Worm (Caenorhabditis elegans) whole organism, L2 larva: ENCODE data around the gene ify-1.

Experiments used
- C34F6.9 ChIP-seq: fragments of 150-350 bp; optimal IDR thresholded peaks from 2 replicates; lab custom pipeline; 2014; ENCODE audit warnings: missing biosample characterization, missing genetic modification characterization
- F13H6.1 ChIP-seq: sonication (generic microtip); optimal IDR thresholded peaks from 2 replicates; lab custom pipeline; 2016; ENCODE audit warnings: missing genetic modification characterization, missing compliant biosample characterization
- R02D3.7 ChIP-seq: fragments of 150-350 bp; optimal IDR thresholded peaks from 2 replicates; lab custom pipeline; 2014; ENCODE audit warnings: missing biosample characterization, missing genetic modification characterization
- Y55F3AM.14 ChIP-seq: fragments of 200-800 bp; sonication (Bioruptor generic); optimal IDR thresholded peaks from 2 replicates; lab custom pipeline; 2018; ENCODE audit warnings: mild to moderate bottlenecking, missing genetic modification characterization, missing compliant biosample characterization
- ZK546.5 ChIP-seq: sonication (generic microtip); optimal IDR thresholded peaks from 2 replicates; lab custom pipeline; 2017; ENCODE audit warnings: missing biosample characterization, missing genetic modification characterization
- alr-1 ChIP-seq: fragments of 150-350 bp; optimal IDR thresholded peaks from 2 replicates; lab custom pipeline; 2014; ENCODE audit warnings: missing biosample characterization, missing genetic modification characterization
- aly-2 ChIP-seq: fragments of 150-350 bp; optimal IDR thresholded peaks from 2 replicates; lab custom pipeline; 2014; ENCODE audit warnings: missing biosample characterization, missing genetic modification characterization
- ama-1 ChIP-seq: fragments of 150-350 bp; optimal IDR thresholded peaks from 2 replicates; lab custom pipeline; 2018; ENCODE audit warnings: inconsistent platforms
- blmp-1 ChIP-seq: sonication (generic microtip); optimal IDR thresholded peaks from 2 replicates; lab custom pipeline; 2017; ENCODE audit warnings: missing genetic modification characterization, mild to moderate bottlenecking, missing compliant biosample characterization, antibody characterized with exemption, moderate library complexity; ENCODE audit not compliant: insufficient read depth
- ceh-16 ChIP-seq: fragments of 150-350 bp; optimal IDR thresholded peaks from 2 replicates; lab custom pipeline; 2014; ENCODE audit warnings: missing biosample characterization, missing genetic modification characterization
- ceh-82 ChIP-seq: fragments of 150-350 bp; optimal IDR thresholded peaks from 2 replicates; lab custom pipeline; 2014; ENCODE audit warnings: missing biosample characterization, missing genetic modification characterization
- crh-2 ChIP-seq: sonication (generic microtip); optimal IDR thresholded peaks from 2 replicates; lab custom pipeline; 2017; ENCODE audit warnings: missing biosample characterization, missing genetic modification characterization
- dmd-4 ChIP-seq: sonication (generic microtip); optimal IDR thresholded peaks from 2 replicates; lab custom pipeline; 2017; ENCODE audit warnings: missing biosample characterization, missing genetic modification characterization
- egl-27 ChIP-seq: sonication (generic microtip); optimal IDR thresholded peaks from 3 replicates; lab custom pipeline; 2017; ENCODE audit warnings: missing biosample characterization, missing genetic modification reagents, missing genetic modification characterization
- elt-1 ChIP-seq: fragments of 150-350 bp; optimal IDR thresholded peaks from 2 replicates; lab custom pipeline; 2014; ENCODE audit warnings: missing biosample characterization, missing genetic modification characterization
- elt-3 ChIP-seq: sonication (generic microtip); optimal IDR thresholded peaks from 2 replicates; lab custom pipeline; 2017; ENCODE audit warnings: missing biosample characterization, missing genetic modification characterization
- fos-1 ChIP-seq: fragments of 150-350 bp; optimal IDR thresholded peaks from 2 replicates; lab custom pipeline; 2014; ENCODE audit warnings: missing biosample characterization, missing genetic modification characterization
- gmeb-1 ChIP-seq: fragments of 150-350 bp; optimal IDR thresholded peaks from 2 replicates; lab custom pipeline; 2014; ENCODE audit warnings: missing biosample characterization, missing genetic modification characterization
- lin-11 ChIP-seq: fragments of 150-350 bp; sonication (generic microtip); optimal IDR thresholded peaks from 2 replicates; lab custom pipeline; 2014; ENCODE audit warnings: missing biosample characterization, missing genetic modification characterization, inconsistent platforms, mixed read lengths
- lin-13 ChIP-seq: fragments of 150-350 bp; optimal IDR thresholded peaks from 2 replicates; lab custom pipeline; 2014; ENCODE audit warnings: missing biosample characterization, missing genetic modification reagents, missing genetic modification characterization
- lin-39 ChIP-seq: fragments of 150-350 bp; optimal IDR thresholded peaks from 2 replicates; lab custom pipeline; 2014; ENCODE audit warnings: missing biosample characterization, missing genetic modification reagents, missing genetic modification characterization
- lsy-2 ChIP-seq, 2 experiments: fragments of 150-350 bp in 1 of 2; sonication (generic microtip) in 1 of 2; optimal IDR thresholded peaks; 2 replicates each; lab custom pipeline; 2014 to 2017; ENCODE audit warnings: missing biosample characterization in 2 of 2, missing genetic modification characterization in 2 of 2
- mab-5 ChIP-seq: fragments of 150-350 bp; optimal IDR thresholded peaks from 2 replicates; lab custom pipeline; 2014; ENCODE audit warnings: missing biosample characterization, missing genetic modification characterization
- mbf-1 ChIP-seq: sonication (generic microtip); optimal IDR thresholded peaks from 2 replicates; lab custom pipeline; 2017; ENCODE audit warnings: missing biosample characterization, missing genetic modification characterization
- mdl-1 ChIP-seq, 2 experiments: fragments of 150-350 bp in 1 of 2; sonication (generic microtip) in 1 of 2; optimal IDR thresholded peaks; 2 replicates each; lab custom pipeline; 2017; ENCODE audit warnings: missing biosample characterization in 2 of 2, missing genetic modification characterization in 2 of 2
- nhr-10 ChIP-seq: sonication (generic microtip); optimal IDR thresholded peaks from 2 replicates; lab custom pipeline; 2017; ENCODE audit warnings: missing biosample characterization, missing genetic modification characterization
- nhr-11 ChIP-seq: fragments of 150-350 bp; optimal IDR thresholded peaks from 2 replicates; lab custom pipeline; 2014; ENCODE audit warnings: missing biosample characterization, missing genetic modification characterization
- nhr-12 ChIP-seq: fragments of 150-350 bp; optimal IDR thresholded peaks from 2 replicates; lab custom pipeline; 2014; ENCODE audit warnings: missing biosample characterization, missing genetic modification characterization
- nhr-129 ChIP-seq: fragments of 150-350 bp; optimal IDR thresholded peaks from 2 replicates; lab custom pipeline; 2014; ENCODE audit warnings: missing biosample characterization, missing genetic modification characterization
- nhr-21 ChIP-seq: fragments of 150-350 bp; optimal IDR thresholded peaks from 2 replicates; lab custom pipeline; 2014; ENCODE audit warnings: missing biosample characterization, missing genetic modification characterization
- nhr-23 ChIP-seq: fragments of 150-350 bp; optimal IDR thresholded peaks from 2 replicates; lab custom pipeline; 2014; ENCODE audit warnings: missing biosample characterization, missing genetic modification reagents, missing genetic modification characterization
- nhr-237 ChIP-seq: fragments of 150-350 bp; optimal IDR thresholded peaks from 2 replicates; lab custom pipeline; 2014; ENCODE audit warnings: missing biosample characterization, missing genetic modification characterization
- nhr-25 ChIP-seq: fragments of 150-350 bp; sonication (generic microtip); optimal IDR thresholded peaks from 3 replicates; lab custom pipeline; 2014; ENCODE audit warnings: missing biosample characterization, missing genetic modification characterization
- nhr-6 ChIP-seq: fragments of 150-350 bp; optimal IDR thresholded peaks from 2 replicates; lab custom pipeline; 2014; ENCODE audit warnings: missing biosample characterization, missing genetic modification characterization
- nhr-77 ChIP-seq: fragments of 150-350 bp; optimal IDR thresholded peaks from 2 replicates; lab custom pipeline; 2014; ENCODE audit warnings: missing biosample characterization, missing genetic modification characterization
- peb-1 ChIP-seq: fragments of 150-350 bp; optimal IDR thresholded peaks from 2 replicates; lab custom pipeline; 2014; ENCODE audit warnings: missing biosample characterization, missing genetic modification characterization
- sem-4 ChIP-seq: fragments of 150-350 bp; optimal IDR thresholded peaks from 2 replicates; lab custom pipeline; 2014; ENCODE audit warnings: missing biosample characterization, missing genetic modification reagents, missing genetic modification characterization
- skn-1 ChIP-seq: sonication (generic microtip); optimal IDR thresholded peaks from 2 replicates; lab custom pipeline; 2017; ENCODE audit warnings: missing biosample characterization, missing genetic modification characterization
- sma-3 ChIP-seq: sonication (generic microtip); optimal IDR thresholded peaks from 2 replicates; lab custom pipeline; 2016; ENCODE audit warnings: missing genetic modification reagents, missing genetic modification characterization, missing compliant biosample characterization
- sma-9 ChIP-seq, 2 experiments: fragments of 150-350 bp in 1 of 2; sonication (generic microtip) in 1 of 2; optimal IDR thresholded peaks; 2 replicates each; lab custom pipeline; 2014 to 2016; ENCODE audit warnings: missing genetic modification characterization in 2 of 2, mild to moderate bottlenecking in 1 of 2, missing biosample characterization in 1 of 2, missing compliant biosample characterization in 1 of 2, missing genetic modification reagents in 1 of 2, moderate library complexity in 1 of 2
- snpc-4 ChIP-seq: fragments of 150-350 bp; optimal IDR thresholded peaks from 2 replicates; lab custom pipeline; 2014; ENCODE audit warnings: missing biosample characterization, missing genetic modification characterization
- unc-39 ChIP-seq: fragments of 150-350 bp; optimal IDR thresholded peaks from 2 replicates; lab custom pipeline; 2014; ENCODE audit warnings: missing biosample characterization, missing genetic modification characterization
- unc-55 ChIP-seq: fragments of 150-350 bp; sonication (generic microtip); optimal IDR thresholded peaks from 3 replicates; lab custom pipeline; 2014; ENCODE audit warnings: missing biosample characterization, missing genetic modification reagents, missing genetic modification characterization
- unc-62 ChIP-seq: fragments of 150-350 bp; optimal IDR thresholded peaks from 2 replicates; lab custom pipeline; 2014; ENCODE audit warnings: missing biosample characterization, missing genetic modification reagents, missing genetic modification characterization
- zag-1 ChIP-seq: fragments of 150-350 bp; optimal IDR thresholded peaks from 2 replicates; lab custom pipeline; 2014; ENCODE audit warnings: missing biosample characterization, missing genetic modification characterization
- ztf-1 ChIP-seq: fragments of 200-800 bp; sonication (Bioruptor generic); conservative IDR thresholded peaks from 2 replicates; pipeline ENCODE4 v1.3.6; 2022; ENCODE audit warnings: missing genetic modification characterization, missing compliant biosample characterization
- ztf-11 ChIP-seq: sonication (generic microtip); optimal IDR thresholded peaks from 2 replicates; lab custom pipeline; 2017; ENCODE audit warnings: missing biosample characterization, missing genetic modification characterization
- ztf-4 ChIP-seq: fragments of 150-350 bp; optimal IDR thresholded peaks from 2 replicates; lab custom pipeline; 2014; ENCODE audit warnings: missing biosample characterization, missing genetic modification characterization

Gene ify-1

DNA sequence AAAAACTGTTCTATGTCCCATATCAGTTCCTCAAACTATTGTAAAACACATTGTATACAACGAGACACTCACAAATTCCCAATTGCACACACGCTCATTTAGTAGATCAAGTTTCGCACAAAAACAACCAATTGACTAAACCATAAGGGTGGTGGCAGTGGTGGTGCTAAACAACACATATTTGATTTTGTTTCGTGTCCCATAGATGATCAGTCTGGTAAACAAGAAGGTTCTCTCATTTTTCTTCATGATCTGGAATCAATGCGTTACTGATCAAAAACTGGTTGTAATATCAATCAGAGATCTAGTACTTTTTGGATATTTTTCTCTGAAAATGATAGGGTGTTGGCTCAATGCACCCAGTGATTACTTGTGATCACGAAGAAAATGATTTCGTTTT lies 36.4 kb downstream of the ify-1 start:
- TF ChIP-seq ceh-82: no peak
- TF ChIP-seq peb-1: no peak
- no peak for TF ChIP-seq nhr-237 (tag; lab: Kevin White, UChicago)
- no peak for TF ChIP-seq nhr-11 (tag; lab: Kevin White, UChicago)
- TF ChIP-seq crh-2 (tag; lab: Kevin White, UChicago): no peak
- no peak for TF ChIP-seq zag-1 (tag; lab: Kevin White, UChicago)
- no peak for TF ChIP-seq R02D3.7 (tag; lab: Kevin White, UChicago)
- no peak for TF ChIP-seq ZK546.5 (tag; lab: Kevin White, UChicago)
- TF ChIP-seq skn-1 (tag; lab: Kevin White, UChicago): no peak
- TF ChIP-seq ceh-16 (tag; lab: Kevin White, UChicago): no peak
- TF ChIP-seq lin-39 (tag; lab: Kevin White, UChicago): no peak
- TF ChIP-seq nhr-77: no peak
- no peak for TF ChIP-seq ama-1 (lab: Kevin White, UChicago)
- no peak for TF ChIP-seq elt-1 (tag; lab: Kevin White, UChicago)
- no peak for TF ChIP-seq mbf-1 (tag; lab: Kevin White, UChicago)
- no peak for TF ChIP-seq nhr-10 (tag; lab: Kevin White, UChicago)
- no peak for TF ChIP-seq sma-3 (GFP tag; lab: Kevin White, UChicago)
- TF ChIP-seq alr-1 (tag; lab: Kevin White, UChicago): no peak
- TF ChIP-seq nhr-21: no peak
- TF ChIP-seq unc-39: no peak
- TF ChIP-seq, all 48 proteins: peak for 0

DNA sequence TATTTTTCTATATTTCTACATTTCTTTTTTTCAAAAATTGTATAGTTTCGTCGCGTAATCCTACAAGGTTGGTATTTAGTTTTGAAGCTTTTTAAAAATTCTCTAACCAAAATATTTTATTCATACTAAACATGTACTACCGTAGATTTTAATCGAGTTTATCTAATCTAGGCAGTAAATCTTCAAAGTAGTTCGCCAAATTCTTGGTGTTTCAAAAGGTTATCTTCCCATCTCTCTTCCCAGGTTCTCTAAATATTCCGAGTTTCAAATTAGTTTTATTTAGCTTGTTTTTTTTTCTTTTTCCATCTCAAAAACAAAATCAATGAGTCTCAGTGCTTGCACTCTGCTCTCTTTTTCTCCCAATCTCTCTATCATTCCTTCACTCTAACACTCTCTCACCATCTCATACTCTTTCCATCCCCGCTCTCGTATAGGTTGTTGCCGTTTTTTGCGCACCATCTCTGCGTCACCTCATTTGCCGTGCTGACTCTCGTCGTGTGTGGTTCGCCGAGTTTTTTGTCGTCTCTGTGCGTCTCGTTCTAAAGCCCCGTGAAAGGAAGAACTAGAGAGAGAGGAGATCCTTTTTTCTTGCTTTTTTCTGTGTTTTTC lies 37.9 kb downstream of the ify-1 start:
- TF ChIP-seq nhr-129 (tag; lab: Kevin White, UChicago) (peak; percentile 82), unc-62 (GFP tag; lab: Kevin White, UChicago) (no peak), nhr-23 (tag; lab: Kevin White, UChicago) (no peak), ama-1 (lab: Kevin White, UChicago) (peak; percentile 1), unc-55 (GFP tag; lab: Kevin White, UChicago) (peak; percentile 72), ztf-1 (no peak), snpc-4 (tag; lab: Kevin White, UChicago) (peak; percentile 51), sma-3 (GFP tag; lab: Kevin White, UChicago) (peak; percentile 18), egl-27 (tag; lab: Kevin White, UChicago) (peak; percentile 74), ztf-4 (tag; lab: Kevin White, UChicago) (no peak), lin-13 (GFP tag; lab: Kevin White, UChicago) (peak; percentile 32), Y55F3AM.14 (peak; percentile 80), dmd-4 (tag; lab: Kevin White, UChicago) (no peak), nhr-21 (peak; percentile 31), peb-1 (no peak), mdl-1 (tag; optimal IDR thresholded peaks at IDR 0.05; lab: Kevin White, UChicago) (peak in 1 of 2 experiments; percentile 26), F13H6.1 (tag; lab: Kevin White, UChicago) (peak; percentile 68), elt-1 (tag; lab: Kevin White, UChicago) (no peak), nhr-12 (no peak), lsy-2 (tag; optimal IDR thresholded peaks at IDR 0.05; lab: Kevin White, UChicago) (peak; percentile 21 to 76), zag-1 (tag; lab: Kevin White, UChicago) (peak; percentile 57), ceh-82 (no peak), skn-1 (tag; lab: Kevin White, UChicago) (no peak), nhr-25 (tag; lab: Kevin White, UChicago) (peak; percentile 58), R02D3.7 (tag; lab: Kevin White, UChicago) (no peak), gmeb-1 (peak; percentile 14), mbf-1 (tag; lab: Kevin White, UChicago) (no peak), nhr-10 (tag; lab: Kevin White, UChicago) (no peak), nhr-237 (tag; lab: Kevin White, UChicago) (no peak), mab-5 (tag; lab: Kevin White, UChicago) (peak; percentile 56), sma-9 (GFP tag; optimal IDR thresholded peaks at IDR 0.05; lab: Kevin White, UChicago) (peak; percentile 36), sma-9 (tag; optimal IDR thresholded peaks at IDR 0.05; lab: Kevin White, UChicago) (no peak), nhr-6 (tag; lab: Kevin White, UChicago) (no peak), fos-1 (tag; lab: Kevin White, UChicago) (peak; percentile 81), aly-2 (tag; lab: Kevin White, UChicago) (no peak), nhr-77 (no peak), alr-1 (tag; lab: Kevin White, UChicago) (no peak), crh-2 (tag; lab: Kevin White, UChicago) (peak; percentile 66), ceh-16 (tag; lab: Kevin White, UChicago) (peak; percentile 69), nhr-11 (tag; lab: Kevin White, UChicago) (no peak), sem-4 (peak; percentile 59), unc-39 (no peak), blmp-1 (tag; lab: Kevin White, UChicago) (no peak), lin-39 (tag; lab: Kevin White, UChicago) (no peak), lin-11 (tag; lab: Kevin White, UChicago) (no peak), ztf-11 (no peak), C34F6.9 (peak; percentile 91), elt-3 (no peak), ZK546.5 (tag; lab: Kevin White, UChicago) (no peak)
- TF ChIP-seq, all 48 proteins: peak for 22
